Worm (Caenorhabditis elegans) whole organism, young adult: ENCODE results near the gene rfc-3.

Experiments used
- F23B12.7 ChIP-seq: sonication (generic microtip); optimal IDR thresholded peaks from 2 replicates; lab custom pipeline; 2017; ENCODE audit warnings: missing genetic modification characterization, mild to moderate bottlenecking, missing compliant biosample characterization, antibody characterized with exemption, moderate library complexity; ENCODE audit not compliant: insufficient read depth
- F37B4.10 ChIP-seq: fragments of 200-800 bp; sonication (Bioruptor generic); IDR thresholded peaks from 2 replicates; pipeline ENCODE4 v1.3.6; 2022; ENCODE audit warnings: missing genetic modification characterization, missing compliant biosample characterization
- F49E8.2 ChIP-seq: sonication (generic microtip); optimal IDR thresholded peaks from 3 replicates; lab custom pipeline; 2017; ENCODE audit warnings: missing genetic modification characterization, mild to moderate bottlenecking, missing compliant biosample characterization, antibody characterized with exemption, moderate library complexity; ENCODE audit not compliant: insufficient read depth
- K11D2.4 ChIP-seq: fragments of 200-800 bp; sonication (Bioruptor generic); IDR thresholded peaks from 2 replicates; pipeline ENCODE4 v1.3.6; 2022; ENCODE audit warnings: missing genetic modification reagents, missing genetic modification characterization, missing compliant biosample characterization
- Y79H2A.3 ChIP-seq: fragments of 200-800 bp; sonication (Bioruptor generic); conservative IDR thresholded peaks from 2 replicates; pipeline ENCODE4 v1.3.6; 2022; ENCODE audit warnings: missing genetic modification reagents, missing genetic modification characterization, missing compliant biosample characterization
- aptf-3 ChIP-seq: fragments of 200-800 bp; sonication (Bioruptor generic); IDR thresholded peaks from 2 replicates; pipeline ENCODE4 v1.3.6; 2022; ENCODE audit warnings: missing genetic modification characterization, missing compliant biosample characterization
- athp-1 ChIP-seq: sonication (generic microtip); optimal IDR thresholded peaks from 2 replicates; lab custom pipeline; 2017; ENCODE audit warnings: mild to moderate bottlenecking, missing genetic modification characterization, missing compliant biosample characterization
- bed-2 ChIP-seq: fragments of 200-800 bp; sonication (Bioruptor generic); IDR thresholded peaks from 2 replicates; pipeline ENCODE4 v1.3.6; 2022; ENCODE audit warnings: missing genetic modification reagents, missing genetic modification characterization, missing compliant biosample characterization
- cebp-2 ChIP-seq: fragments of 200-800 bp; sonication (Bioruptor generic); IDR thresholded peaks from 2 replicates; pipeline ENCODE4 v1.3.6; 2022; ENCODE audit warnings: missing genetic modification characterization, missing compliant biosample characterization
- die-1 ChIP-seq: sonication (generic microtip); optimal IDR thresholded peaks from 2 replicates; lab custom pipeline; 2016; ENCODE audit warnings: missing genotype, mild to moderate bottlenecking, missing genetic modification characterization, missing compliant biosample characterization
- dpff-1 ChIP-seq: sonication (generic microtip); optimal IDR thresholded peaks from 2 replicates; lab custom pipeline; 2017; ENCODE audit warnings: mild to moderate bottlenecking, missing genetic modification characterization, missing compliant biosample characterization
- egrh-3 ChIP-seq: fragments of 200-800 bp; sonication (Bioruptor generic); IDR thresholded peaks from 2 replicates; pipeline ENCODE4 v1.3.6; 2022; ENCODE audit warnings: missing genetic modification reagents, missing genetic modification characterization, missing compliant biosample characterization
- ekl-4 ChIP-seq: fragments of 200-800 bp; sonication (Bioruptor generic); IDR thresholded peaks from 2 replicates; pipeline ENCODE4 v1.3.6; 2022; ENCODE audit warnings: missing genetic modification reagents, missing genetic modification characterization, missing compliant biosample characterization
- fkh-3 ChIP-seq: sonication (generic microtip); optimal IDR thresholded peaks from 2 replicates; lab custom pipeline; 2016; ENCODE audit warnings: mild to moderate bottlenecking, missing genetic modification characterization, missing compliant biosample characterization
- gei-17 ChIP-seq: fragments of 200-800 bp; sonication (Bioruptor generic); optimal IDR thresholded peaks from 2 replicates; lab custom pipeline; 2018; ENCODE audit warnings: mild to moderate bottlenecking, missing genetic modification characterization, missing compliant biosample characterization
- him-1 ChIP-seq: sonication (generic microtip); optimal IDR thresholded peaks from 2 replicates; lab custom pipeline; 2016; ENCODE audit warnings: missing genotype, missing genetic modification reagents, missing genetic modification characterization, missing compliant biosample characterization
- hlh-26 ChIP-seq: fragments of 200-800 bp; sonication (Bioruptor generic); conservative IDR thresholded peaks from 2 replicates; pipeline ENCODE4 v1.3.6; 2022; ENCODE audit warnings: missing genetic modification reagents, missing genetic modification characterization, missing compliant biosample characterization
- hmg-20 ChIP-seq: fragments of 200-800 bp; sonication (Bioruptor generic); IDR thresholded peaks from 2 replicates; pipeline ENCODE4 v1.3.6; 2022; ENCODE audit warnings: missing genetic modification reagents, missing genetic modification characterization, missing compliant biosample characterization
- hsf-1 ChIP-seq: fragments of 200-800 bp; sonication (Bioruptor generic); IDR thresholded peaks from 2 replicates; pipeline ENCODE4 v1.3.6; 2022; ENCODE audit warnings: missing genetic modification reagents, missing genetic modification characterization, missing compliant biosample characterization
- lag-1 ChIP-seq: fragments of 200-800 bp; sonication (Bioruptor generic); IDR thresholded peaks from 2 replicates; pipeline ENCODE4 v1.3.6; 2022; ENCODE audit warnings: missing genetic modification reagents, missing genetic modification characterization, missing compliant biosample characterization
- lin-40 ChIP-seq: sonication (generic microtip); optimal IDR thresholded peaks from 2 replicates; lab custom pipeline; 2016; ENCODE audit warnings: missing genetic modification characterization, mild to moderate bottlenecking, missing compliant biosample characterization, missing genotype, missing genetic modification reagents
- lin-54 ChIP-seq: fragments of 200-800 bp; sonication (Bioruptor generic); optimal IDR thresholded peaks from 2 replicates; lab custom pipeline; 2018; ENCODE audit warnings: mild to moderate bottlenecking, missing genetic modification characterization, missing compliant biosample characterization
- madf-10 ChIP-seq: sonication (generic microtip); optimal IDR thresholded peaks from 2 replicates; lab custom pipeline; 2016; ENCODE audit warnings: mild to moderate bottlenecking, missing genetic modification characterization, missing compliant biosample characterization
- madf-3 ChIP-seq: fragments of 200-800 bp; sonication (Bioruptor generic); IDR thresholded peaks from 2 replicates; pipeline ENCODE4 v1.3.6; 2022; ENCODE audit warnings: missing genetic modification reagents, missing genetic modification characterization, missing compliant biosample characterization
- madf-6 ChIP-seq: fragments of 200-800 bp; sonication (Bioruptor generic); IDR thresholded peaks from 2 replicates; pipeline ENCODE4 v1.3.6; 2022; ENCODE audit warnings: missing genetic modification reagents, missing genetic modification characterization, missing compliant biosample characterization
- nhr-80 ChIP-seq: sonication (generic microtip); optimal IDR thresholded peaks from 2 replicates; lab custom pipeline; 2016; ENCODE audit warnings: missing genetic modification characterization, missing compliant biosample characterization
- pbrm-1 ChIP-seq: fragments of 200-800 bp; sonication (Bioruptor generic); IDR thresholded peaks from 2 replicates; pipeline ENCODE4 v1.3.6; 2022; ENCODE audit warnings: missing genetic modification reagents, missing genetic modification characterization, missing compliant biosample characterization
- pha-4 ChIP-seq: fragments of 150-350 bp; sonication (generic microtip); optimal IDR thresholded peaks from 2 replicates; lab custom pipeline; 2014; ENCODE audit warnings: missing biosample characterization, missing genetic modification reagents, missing genetic modification characterization
- rec-8 ChIP-seq, 2 experiments: sonication (generic microtip); optimal IDR thresholded peaks; 2 replicates each; lab custom pipeline; 2016; ENCODE audit warnings: mild to moderate bottlenecking in 2 of 2, missing genetic modification characterization in 2 of 2, missing genetic modification reagents in 2 of 2, missing genotype in 2 of 2, missing biosample characterization in 1 of 2, missing compliant biosample characterization in 1 of 2, moderate library complexity in 1 of 2
- rpc-1 ChIP-seq, 2 experiments: fragments of 150-350 bp in 1 of 2; sonication (generic microtip) in 1 of 2; optimal IDR thresholded peaks; 2 replicates each; lab custom pipeline; 2014 to 2018; ENCODE audit warnings: missing biosample characterization in 1 of 2, missing genetic modification characterization in 1 of 2, missing genetic modification reagents in 1 of 2, missing genotype in 1 of 2
- snpc-1.3 ChIP-seq: sonication (generic microtip); optimal IDR thresholded peaks from 2 replicates; lab custom pipeline; 2017; ENCODE audit warnings: missing genetic modification characterization, mild to moderate bottlenecking, missing compliant biosample characterization, antibody characterized with exemption, moderate library complexity, missing genotype, missing genetic modification reagents; ENCODE audit not compliant: insufficient read depth
- zfh-2 ChIP-seq: fragments of 200-800 bp; sonication (Bioruptor generic); conservative IDR thresholded peaks from 2 replicates; pipeline ENCODE4 v1.3.6; 2022; ENCODE audit warnings: missing genetic modification reagents, missing genetic modification characterization, missing compliant biosample characterization
- ztf-22 ChIP-seq: fragments of 200-800 bp; sonication (Bioruptor generic); optimal IDR thresholded peaks from 2 replicates; lab custom pipeline; 2018; ENCODE audit warnings: mild to moderate bottlenecking, missing genetic modification characterization, moderate library complexity, missing compliant biosample characterization
- ztf-28 ChIP-seq: fragments of 200-800 bp; sonication (Bioruptor generic); IDR thresholded peaks from 2 replicates; pipeline ENCODE4 v1.3.6; 2022; ENCODE audit warnings: missing genetic modification reagents, missing genetic modification characterization, missing compliant biosample characterization
- ztf-3 ChIP-seq: fragments of 200-800 bp; sonication (Bioruptor generic); optimal IDR thresholded peaks from 2 replicates; lab custom pipeline; 2018; ENCODE audit warnings: mild to moderate bottlenecking, missing genetic modification characterization, missing compliant biosample characterization

rfc-3 gene

ce11 chrIV:13082836-13083763, 12.5 kb upstream of the rfc-3 start (continued):
- no peak for TF ChIP-seq madf-10
- no peak for TF ChIP-seq die-1 (tag; lab: Kevin White, UChicago)
- no peak for TF ChIP-seq pha-4 (tag; lab: Kevin White, UChicago)

- TF ChIP-seq ztf-3: no peak
- TF ChIP-seq, all 124 proteins: peak for 0
Observed at ce11 chrIV:13085675-13086074, 9.9 kb upstream of the rfc-3 start.

ce11 chrIV:13086705-13087104, 8.9 kb upstream of the rfc-3 start, which contains the start of gene spin-2:
TSS of gene spin-2 (plus strand) at chrIV:13087005.
- TF ChIP-seq F37B4.10 (GFP tag; lab: Robert Waterston, UW): no peak
- no peak for TF ChIP-seq dpff-1 (tag; lab: Kevin White, UChicago)
- no peak for TF ChIP-seq rec-8 (tag; optimal IDR thresholded peaks at IDR 0.05; lab: Kevin White, UChicago)
- no peak for TF ChIP-seq nhr-80 (tag; lab: Kevin White, UChicago)
- TF ChIP-seq lin-40 (tag; lab: Kevin White, UChicago): no peak
- no peak for TF ChIP-seq madf-3 (GFP tag; lab: Robert Waterston, UW)
- no peak for TF ChIP-seq aptf-3
- TF ChIP-seq F49E8.2 (tag; lab: Kevin White, UChicago): no peak
- TF ChIP-seq ztf-28 (GFP tag; lab: Robert Waterston, UW): no peak
- no peak for TF ChIP-seq athp-1 (tag; lab: Kevin White, UChicago)
- TF ChIP-seq lag-1 (GFP tag; lab: Robert Waterston, UW): no peak

ce11 chrIV:13089671-13090242, 5.8 kb upstream of the rfc-3 start:
- TF ChIP-seq fkh-3 (tag; lab: Kevin White, UChicago) (no peak), hmg-20 (GFP tag; lab: Robert Waterston, UW) (0 out of 2 replicates have a peak, but pooled peaks have one; percentile 8), hlh-26 (GFP tag; lab: Robert Waterston, UW) (no peak), egrh-3 (GFP tag; lab: Robert Waterston, UW) (peak; percentile 85), cebp-2 (GFP tag; lab: Robert Waterston, UW) (0 out of 2 replicates have a peak, but pooled peaks have one; percentile 18), pbrm-1 (GFP tag; lab: Robert Waterston, UW) (0 out of 2 replicates have a peak, but pooled peaks have one; percentile 19), zfh-2 (GFP tag; lab: Robert Waterston, UW) (peak; percentile 92; the same call in 1 of the 2 replicates)

- TF ChIP-seq K11D2.4 (GFP tag; lab: Robert Waterston, UW) (no peak), gei-17 (GFP tag; lab: Kevin White, UChicago) (no peak), egrh-3 (GFP tag; lab: Robert Waterston, UW) (no peak), him-1 (no peak), madf-6 (GFP tag; lab: Robert Waterston, UW) (no peak), Y79H2A.3 (GFP tag; lab: Robert Waterston, UW) (no peak), bed-2 (GFP tag; lab: Robert Waterston, UW) (no peak), rpc-1 (optimal IDR thresholded peaks at IDR 0.05; lab: Kevin White, UChicago) (no peak), rpc-1 (tag; optimal IDR thresholded peaks at IDR 0.05; lab: Kevin White, UChicago) (no peak), F37B4.10 (GFP tag; lab: Robert Waterston, UW) (no peak), F23B12.7 (no peak), ekl-4 (GFP tag; lab: Robert Waterston, UW) (no peak), rec-8 (tag; optimal IDR thresholded peaks at IDR 0.05; lab: Kevin White, UChicago) (no peak), snpc-1.3 (tag; lab: Kevin White, UChicago) (no peak), ztf-22 (no peak), lin-54 (GFP tag; lab: Kevin White, UChicago) (no peak), pbrm-1 (GFP tag; lab: Robert Waterston, UW) (no peak), hsf-1 (GFP tag; lab: Robert Waterston, UW) (no peak), ztf-28 (GFP tag; lab: Robert Waterston, UW) (no peak)
- TF ChIP-seq, all 124 proteins: peak for 0
Observed at ce11 chrIV:13090967-13091366, 4.6 kb upstream of the rfc-3 start, which contains the start of gene col-132. TSS of gene col-132 (minus strand) at chrIV:13091067.
